Fruit fly (Drosophila melanogaster): Measurements from ENCODE around the gene Usp10.

- TF ChIP-seq CG32121 (GFP tag; IDR thresholded peaks at IDR 0.05) (peak; percentile 46; the same call in 1 of the 2 replicates), EcR (GFP tag; optimal IDR thresholded peaks at IDR 0.05) (peak; percentile 75), CG17806 (tag; optimal IDR thresholded peaks at IDR 0.05) (peak; percentile 90), CG4496 (GFP tag; IDR thresholded peaks at IDR 0.05) (peak; percentile 80), CG13204 (GFP tag; optimal IDR thresholded peaks at IDR 0.05) (peak; percentile 11), CG10348 (GFP tag; IDR thresholded peaks at IDR 0.05) (no peak), gl (tag; optimal IDR thresholded peaks at IDR 0.05) (peak; percentile 67), CG9948 (tag; optimal IDR thresholded peaks at IDR 0.05) (peak; percentile 83), CG12605 (GFP tag; IDR thresholded peaks at IDR 0.05) (peak; percentile 69; the same call in 1 of the 2 replicates), CG8159 (tag; optimal IDR thresholded peaks at IDR 0.05) (peak; percentile 89), CG15710 (tag; optimal IDR thresholded peaks at IDR 0.05) (peak; percentile 71), Pif1A (GFP tag; optimal IDR thresholded peaks at IDR 0.05) (peak; percentile 78), D1 (tag; optimal IDR thresholded peaks at IDR 0.05) (peak; percentile 66)
Observed at dm6 chr3L:821951-822350, 49.7 kb upstream of the Usp10 start.

Data from whole organism, pupa.